Worm (Caenorhabditis elegans) whole organism, young adult: Measurements from ENCODE around the gene oac-23.
A peak's percentile ranks its signal among the peaks of the same experiment; 100 is the strongest.

Experiments
- C17E4.6 ChIP-seq: fragments of 200-800 bp; sonication (Bioruptor generic); IDR thresholded peaks from 2 replicates; pipeline ENCODE4 v1.3.6; 2022; ENCODE audit warnings: missing genetic modification reagents, missing genetic modification characterization, missing compliant biosample characterization
- F10E7.11 ChIP-seq: sonication (generic microtip); optimal IDR thresholded peaks from 2 replicates; lab custom pipeline; 2017; ENCODE audit warnings: mild to moderate bottlenecking, missing genetic modification characterization, moderate library complexity, missing compliant biosample characterization
- F33H1.4 ChIP-seq: fragments of 200-800 bp; sonication (Bioruptor generic); IDR thresholded peaks from 2 replicates; pipeline ENCODE4 v1.3.6; 2022; ENCODE audit warnings: missing genetic modification reagents, missing genetic modification characterization, missing compliant biosample characterization
- K11D2.4 ChIP-seq: fragments of 200-800 bp; sonication (Bioruptor generic); IDR thresholded peaks from 2 replicates; pipeline ENCODE4 v1.3.6; 2022; ENCODE audit warnings: missing genetic modification reagents, missing genetic modification characterization, missing compliant biosample characterization
- Y53F4B.3 ChIP-seq: fragments of 200-800 bp; sonication (Bioruptor generic); IDR thresholded peaks from 2 replicates; pipeline ENCODE4 v1.3.6; 2022; ENCODE audit warnings: missing genetic modification reagents, missing genetic modification characterization, missing compliant biosample characterization
- Y79H2A.3 ChIP-seq: fragments of 200-800 bp; sonication (Bioruptor generic); conservative IDR thresholded peaks from 2 replicates; pipeline ENCODE4 v1.3.6; 2022; ENCODE audit warnings: missing genetic modification reagents, missing genetic modification characterization, missing compliant biosample characterization
- ZK185.1 ChIP-seq: sonication (generic microtip); optimal IDR thresholded peaks from 2 replicates; lab custom pipeline; 2016; ENCODE audit warnings: mild to moderate bottlenecking, missing genetic modification characterization, missing compliant biosample characterization; ENCODE audit not compliant: poor library complexity, severe bottlenecking
- akir-1 ChIP-seq: fragments of 200-800 bp; sonication (Bioruptor generic); optimal IDR thresholded peaks from 2 replicates; lab custom pipeline; 2018; ENCODE audit warnings: mild to moderate bottlenecking, missing genetic modification characterization, moderate library complexity, missing compliant biosample characterization
- bed-1 ChIP-seq: fragments of 200-800 bp; sonication (Bioruptor generic); IDR thresholded peaks from 2 replicates; pipeline ENCODE4 v1.3.6; 2022; ENCODE audit warnings: missing genetic modification reagents, missing genetic modification characterization, missing compliant biosample characterization
- ccch-3 ChIP-seq: fragments of 200-800 bp; sonication (Bioruptor generic); optimal IDR thresholded peaks from 2 replicates; lab custom pipeline; 2018; ENCODE audit warnings: mild to moderate bottlenecking, missing genetic modification characterization, missing compliant biosample characterization
- cebp-2 ChIP-seq: fragments of 200-800 bp; sonication (Bioruptor generic); IDR thresholded peaks from 2 replicates; pipeline ENCODE4 v1.3.6; 2022; ENCODE audit warnings: missing genetic modification characterization, missing compliant biosample characterization
- ceh-79 ChIP-seq: sonication (generic microtip); optimal IDR thresholded peaks from 2 replicates; lab custom pipeline; 2017; ENCODE audit warnings: mild to moderate bottlenecking, missing genetic modification characterization, missing compliant biosample characterization
- dox-1 ChIP-seq: fragments of 200-800 bp; sonication (Bioruptor generic); IDR thresholded peaks from 2 replicates; pipeline ENCODE4 v1.3.6; 2022; ENCODE audit warnings: missing genetic modification reagents, missing genetic modification characterization, missing compliant biosample characterization
- dpff-1 ChIP-seq: sonication (generic microtip); optimal IDR thresholded peaks from 2 replicates; lab custom pipeline; 2017; ENCODE audit warnings: mild to moderate bottlenecking, missing genetic modification characterization, missing compliant biosample characterization
- egl-18 ChIP-seq: fragments of 200-800 bp; sonication (Bioruptor generic); IDR thresholded peaks from 2 replicates; pipeline ENCODE4 v1.3.6; 2022; ENCODE audit warnings: missing genetic modification reagents, missing genetic modification characterization, missing compliant biosample characterization
- ets-4 ChIP-seq: fragments of 200-800 bp; sonication (Bioruptor generic); optimal IDR thresholded peaks from 2 replicates; lab custom pipeline; 2018; ENCODE audit warnings: mild to moderate bottlenecking, missing genetic modification characterization, missing compliant biosample characterization
- fkh-3 ChIP-seq: sonication (generic microtip); optimal IDR thresholded peaks from 2 replicates; lab custom pipeline; 2016; ENCODE audit warnings: mild to moderate bottlenecking, missing genetic modification characterization, missing compliant biosample characterization
- gei-17 ChIP-seq: fragments of 200-800 bp; sonication (Bioruptor generic); optimal IDR thresholded peaks from 2 replicates; lab custom pipeline; 2018; ENCODE audit warnings: mild to moderate bottlenecking, missing genetic modification characterization, missing compliant biosample characterization
- hlh-12 ChIP-seq: sonication (generic microtip); optimal IDR thresholded peaks from 2 replicates; lab custom pipeline; 2016; ENCODE audit warnings: missing genetic modification characterization, missing compliant biosample characterization
- hmg-20 ChIP-seq: fragments of 200-800 bp; sonication (Bioruptor generic); IDR thresholded peaks from 2 replicates; pipeline ENCODE4 v1.3.6; 2022; ENCODE audit warnings: missing genetic modification reagents, missing genetic modification characterization, missing compliant biosample characterization
- hsf-1 ChIP-seq: fragments of 200-800 bp; sonication (Bioruptor generic); IDR thresholded peaks from 2 replicates; pipeline ENCODE4 v1.3.6; 2022; ENCODE audit warnings: missing genetic modification reagents, missing genetic modification characterization, missing compliant biosample characterization
- lag-1 ChIP-seq: fragments of 200-800 bp; sonication (Bioruptor generic); IDR thresholded peaks from 2 replicates; pipeline ENCODE4 v1.3.6; 2022; ENCODE audit warnings: missing genetic modification reagents, missing genetic modification characterization, missing compliant biosample characterization
- let-526 ChIP-seq: fragments of 200-800 bp; sonication (Bioruptor generic); IDR thresholded peaks from 2 replicates; pipeline ENCODE4 v1.3.6; 2022; ENCODE audit warnings: missing genetic modification reagents, missing genetic modification characterization, missing compliant biosample characterization
- let-607 ChIP-seq, 2 experiments: fragments of 200-800 bp in 1 of 2; sonication (Bioruptor generic) in 1 of 2; sonication (generic microtip) in 1 of 2; optimal IDR thresholded peaks; 2 replicates each; lab custom pipeline; 2016 to 2018; ENCODE audit warnings: mild to moderate bottlenecking in 2 of 2, missing compliant biosample characterization in 2 of 2, missing genetic modification characterization in 2 of 2, moderate library complexity in 2 of 2, missing genotype in 1 of 2
- madf-6 ChIP-seq: fragments of 200-800 bp; sonication (Bioruptor generic); IDR thresholded peaks from 2 replicates; pipeline ENCODE4 v1.3.6; 2022; ENCODE audit warnings: missing genetic modification reagents, missing genetic modification characterization, missing compliant biosample characterization
- mcd-1 ChIP-seq: fragments of 200-800 bp; sonication (Bioruptor generic); IDR thresholded peaks from 2 replicates; pipeline ENCODE4 v1.3.6; 2022; ENCODE audit warnings: missing genetic modification reagents, missing genetic modification characterization, missing compliant biosample characterization
- mel-28 ChIP-seq: sonication (generic microtip); optimal IDR thresholded peaks from 2 replicates; lab custom pipeline; 2016; ENCODE audit warnings: borderline replicate concordance, mild to moderate bottlenecking, missing genetic modification characterization, missing compliant biosample characterization
- mes-4 ChIP-seq: sonication (generic microtip); optimal IDR thresholded peaks from 2 replicates; lab custom pipeline; 2016; ENCODE audit warnings: missing genotype, missing genetic modification characterization, missing compliant biosample characterization
- nfya-1 ChIP-seq: sonication (generic microtip); optimal IDR thresholded peaks from 2 replicates; lab custom pipeline; 2017; ENCODE audit warnings: antibody characterized with exemption, missing compliant biosample characterization, missing genetic modification characterization, borderline replicate concordance; ENCODE audit not compliant: insufficient read depth
- nhr-120 ChIP-seq: fragments of 200-800 bp; sonication (Bioruptor generic); IDR thresholded peaks from 2 replicates; pipeline ENCODE4 v1.3.6; 2022; ENCODE audit warnings: missing genetic modification characterization, missing compliant biosample characterization
- snpc-3.4 ChIP-seq: sonication (generic microtip); optimal IDR thresholded peaks from 2 replicates; lab custom pipeline; 2017; ENCODE audit warnings: missing genetic modification characterization, mild to moderate bottlenecking, missing compliant biosample characterization, antibody characterized with exemption, moderate library complexity, missing genotype, missing genetic modification reagents
- sptf-2 ChIP-seq: fragments of 200-800 bp; sonication (Bioruptor generic); optimal IDR thresholded peaks from 2 replicates; lab custom pipeline; 2018; ENCODE audit warnings: mild to moderate bottlenecking, missing genetic modification characterization, missing compliant biosample characterization
- tbp1 ChIP-seq: fragments of 200-800 bp; sonication (Bioruptor generic); optimal IDR thresholded peaks from 2 replicates; lab custom pipeline; 2018; ENCODE audit warnings: mild to moderate bottlenecking, missing genetic modification characterization, missing compliant biosample characterization
- tbx-9 ChIP-seq: sonication (generic microtip); optimal IDR thresholded peaks from 2 replicates; lab custom pipeline; 2016; ENCODE audit warnings: borderline replicate concordance, missing genetic modification characterization, inconsistent platforms, missing compliant biosample characterization
- zfh-2 ChIP-seq: fragments of 200-800 bp; sonication (Bioruptor generic); conservative IDR thresholded peaks from 2 replicates; pipeline ENCODE4 v1.3.6; 2022; ENCODE audit warnings: missing genetic modification reagents, missing genetic modification characterization, missing compliant biosample characterization
- ztf-18 ChIP-seq: sonication (generic microtip); optimal IDR thresholded peaks from 2 replicates; lab custom pipeline; 2016; ENCODE audit warnings: missing genotype, mild to moderate bottlenecking, missing genetic modification characterization, missing compliant biosample characterization
- ztf-22 ChIP-seq: fragments of 200-800 bp; sonication (Bioruptor generic); optimal IDR thresholded peaks from 2 replicates; lab custom pipeline; 2018; ENCODE audit warnings: mild to moderate bottlenecking, missing genetic modification characterization, moderate library complexity, missing compliant biosample characterization
- ztf-26 ChIP-seq: sonication (generic microtip); optimal IDR thresholded peaks from 2 replicates; lab custom pipeline; 2017; ENCODE audit warnings: missing genetic modification characterization, missing compliant biosample characterization
- ztf-6 ChIP-seq: fragments of 200-800 bp; sonication (Bioruptor generic); IDR thresholded peaks from 2 replicates; pipeline ENCODE4 v1.3.6; 2022; ENCODE audit warnings: missing genetic modification reagents, missing genetic modification characterization, missing compliant biosample characterization

The oac-23 gene

DNA sequence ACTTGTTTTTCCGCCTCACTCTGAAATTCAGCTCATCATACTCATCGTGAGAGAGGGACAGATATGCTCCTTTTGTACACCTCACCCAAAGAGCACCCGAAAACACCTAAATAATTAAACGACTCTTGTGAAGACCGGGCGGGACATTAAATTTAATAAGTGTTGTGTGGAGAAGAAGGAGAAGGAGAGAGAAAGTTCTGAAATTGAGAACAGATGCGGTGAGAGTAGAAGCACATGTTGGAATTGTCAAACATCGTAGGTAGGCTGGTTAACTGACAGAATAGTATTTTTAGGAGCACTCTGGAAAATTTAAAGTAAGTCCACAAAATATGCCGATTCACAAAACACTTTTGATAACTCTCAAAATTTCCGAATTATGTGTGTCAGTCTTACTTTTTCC is 27.7 kb upstream of the oac-23 start:
- TF ChIP-seq cebp-2 (GFP tag; lab: Robert Waterston, UW) (no peak), mel-28 (tag; lab: Kevin White, UChicago) (no peak), mes-4 (no peak), hsf-1 (no peak), ccch-3 (GFP tag; lab: Kevin White, UChicago) (no peak), F10E7.11 (tag; lab: Kevin White, UChicago) (no peak), fkh-3 (no peak), lag-1 (GFP tag; lab: Robert Waterston, UW) (no peak)

DNA sequence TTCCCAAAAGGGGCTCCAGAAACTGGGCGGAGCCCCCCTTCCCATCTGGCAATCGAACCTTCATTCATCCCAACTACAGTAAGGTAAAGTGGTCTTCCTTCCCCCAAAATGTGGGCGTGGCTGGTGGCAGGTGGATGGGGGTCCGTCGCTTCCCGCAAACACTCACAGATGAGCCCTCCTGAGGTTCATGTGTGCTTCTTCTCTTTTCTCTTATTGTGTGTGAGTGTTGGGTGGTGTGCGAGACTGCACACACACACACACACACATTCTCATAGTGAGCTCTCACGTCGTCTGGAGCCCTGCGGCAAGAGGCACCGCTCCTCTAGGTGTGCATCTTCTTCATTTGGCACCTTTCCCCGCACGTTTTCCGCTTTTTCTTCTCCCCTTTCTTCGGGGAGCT is 26.6 kb upstream of the oac-23 start:
- no peak for TF ChIP-seq sptf-2 (GFP tag; lab: Kevin White, UChicago)
- no peak for TF ChIP-seq hlh-12
- TF ChIP-seq Y79H2A.3 (GFP tag; lab: Robert Waterston, UW), result no peak
- no peak for TF ChIP-seq ztf-18 (tag; lab: Kevin White, UChicago)
- TF ChIP-seq ZK185.1, result no peak
- TF ChIP-seq snpc-3.4 (tag; lab: Kevin White, UChicago), result no peak
- peak; percentile 30; the same call in 1 of the 2 replicates for TF ChIP-seq dox-1 (GFP tag; lab: Robert Waterston, UW)
- no peak for TF ChIP-seq ets-4 (GFP tag; lab: Kevin White, UChicago)
- no peak for TF ChIP-seq tbx-9
- TF ChIP-seq zfh-2 (GFP tag; lab: Robert Waterston, UW), result peak; percentile 50

- TF ChIP-seq sptf-2 (GFP tag; lab: Kevin White, UChicago) (no peak), let-526 (no peak), ztf-26 (no peak), K11D2.4 (GFP tag; lab: Robert Waterston, UW) (no peak), egl-18 (GFP tag; lab: Robert Waterston, UW) (no peak)
Measured at ce11 chrIV:3855543-3855942, 25.7 kb upstream of the oac-23 start, which contains the start of gene zag-1. TSS of gene zag-1 (plus strand) at chrIV:3855843.

DNA sequence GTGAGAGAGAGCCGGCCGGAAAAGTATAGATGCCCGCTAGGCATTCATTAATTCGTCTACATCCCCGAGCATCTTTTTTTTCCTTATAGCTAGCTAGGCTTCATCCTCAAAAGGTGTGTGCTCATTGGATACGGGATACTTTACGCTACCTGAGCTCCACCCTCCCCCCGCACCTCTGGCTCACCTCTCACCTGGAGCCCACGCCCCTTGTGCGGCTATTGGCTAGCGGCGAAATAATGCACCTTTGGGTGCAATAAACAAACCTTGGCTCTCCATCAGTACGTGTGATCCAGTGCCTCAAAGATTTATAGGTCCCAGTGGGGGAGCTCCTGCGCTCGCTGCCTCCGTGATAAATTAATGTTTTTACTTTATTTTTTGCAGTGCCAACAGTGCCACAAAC is 25.1 kb upstream of the oac-23 start:
- TF ChIP-seq zfh-2 (GFP tag; lab: Robert Waterston, UW), result 0 out of 2 replicates have a peak, but pooled peaks have one; percentile 22
- no peak for TF ChIP-seq F33H1.4 (GFP tag; lab: Robert Waterston, UW)
- TF ChIP-seq let-607 (tag; optimal IDR thresholded peaks at IDR 0.05; lab: Kevin White, UChicago), result no peak
- no peak for TF ChIP-seq Y79H2A.3 (GFP tag; lab: Robert Waterston, UW)
- TF ChIP-seq, all 124 proteins: peak for 1

DNA sequence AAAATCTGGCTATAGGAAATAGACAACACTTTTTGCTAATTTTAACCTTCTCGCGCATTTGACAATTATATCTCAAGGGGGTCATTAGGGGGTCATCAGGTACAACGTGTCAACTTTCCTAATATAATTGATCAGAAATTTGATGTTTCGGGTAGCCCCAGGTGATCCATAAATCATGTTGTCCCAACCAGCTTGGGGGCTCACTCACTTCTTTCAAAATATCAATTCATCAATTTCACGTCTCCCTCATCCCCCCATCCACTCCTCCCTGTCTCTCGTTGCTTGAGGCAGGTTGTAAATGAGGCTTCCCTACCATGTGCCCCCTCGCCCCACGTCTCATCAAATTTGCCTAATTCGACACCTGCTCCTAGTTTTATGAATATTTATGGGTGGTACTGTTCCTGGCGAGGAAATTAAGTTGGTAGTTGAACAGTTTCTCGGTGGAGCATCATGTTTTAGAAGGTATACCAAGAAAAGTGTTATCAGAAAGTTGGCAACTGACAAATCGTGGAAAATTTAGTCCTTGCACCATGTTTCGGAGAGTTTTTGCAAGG is 23.2 kb upstream of the oac-23 start:
- no peak for TF ChIP-seq madf-6 (GFP tag; lab: Robert Waterston, UW)
- no peak for TF ChIP-seq bed-1 (GFP tag; lab: Robert Waterston, UW)

DNA sequence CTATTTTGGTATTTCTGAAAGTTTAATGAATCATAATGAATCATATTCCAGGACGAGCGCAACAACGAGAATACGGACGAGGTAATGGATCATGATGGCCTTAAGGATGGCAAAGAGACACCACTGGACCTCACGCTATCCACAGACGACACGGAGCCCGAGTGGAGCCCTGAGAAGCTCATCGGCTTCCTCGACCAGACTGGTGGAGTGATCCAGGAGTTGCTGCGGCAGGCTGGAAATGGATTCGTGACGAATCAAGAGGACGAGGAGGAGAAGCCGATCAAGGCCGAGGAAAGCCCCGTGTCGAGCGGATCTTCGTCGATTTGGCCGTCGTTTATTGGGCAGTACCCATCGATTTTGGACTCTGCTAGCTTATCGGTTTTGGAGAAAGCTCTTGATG is 21.7 kb upstream of the oac-23 start:
- 0 out of 2 replicates have a peak, but pooled peaks have one; percentile 5 for TF ChIP-seq mcd-1 (GFP tag; lab: Robert Waterston, UW)
- peak; percentile 61 for TF ChIP-seq zfh-2 (GFP tag; lab: Robert Waterston, UW)
- TF ChIP-seq akir-1, result no peak

DNA sequence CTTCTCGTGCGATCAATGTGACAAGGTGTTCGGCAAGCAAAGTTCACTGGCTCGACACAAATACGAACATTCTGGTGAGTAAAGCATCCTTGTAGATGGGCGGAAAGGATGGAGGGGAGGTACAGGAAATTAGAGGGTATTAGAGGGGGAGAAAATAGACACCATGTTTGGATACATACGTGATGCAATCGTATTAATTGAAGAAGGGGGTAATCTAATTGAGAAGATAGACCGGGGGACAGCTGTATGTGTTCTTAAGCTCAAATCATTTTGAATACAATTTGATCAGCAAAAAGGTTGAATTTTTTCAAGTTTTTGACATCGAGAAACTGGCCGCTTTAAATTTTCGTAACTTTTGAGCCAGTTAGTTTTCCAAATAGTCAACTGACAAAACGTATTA is 20.8 kb upstream of the oac-23 start:
- no peak for TF ChIP-seq C17E4.6 (GFP tag; lab: Robert Waterston, UW)
- TF ChIP-seq snpc-3.4 (tag; lab: Kevin White, UChicago), result no peak
- TF ChIP-seq nfya-1 (tag; lab: Kevin White, UChicago), result no peak
- no peak for TF ChIP-seq Y53F4B.3 (GFP tag; lab: Robert Waterston, UW)
- TF ChIP-seq sptf-2 (GFP tag; lab: Kevin White, UChicago), result no peak
- no peak for TF ChIP-seq tbp1 (GFP tag; lab: Kevin White, UChicago)
- TF ChIP-seq hmg-20, result no peak
- no peak for TF ChIP-seq ceh-79 (tag; lab: Kevin White, UChicago)
- TF ChIP-seq ztf-6 (GFP tag; lab: Robert Waterston, UW), result no peak
- no peak for TF ChIP-seq dpff-1
- TF ChIP-seq ztf-22 (GFP tag; lab: Kevin White, UChicago), result no peak
- no peak for TF ChIP-seq gei-17 (GFP tag; lab: Kevin White, UChicago)
- no peak for TF ChIP-seq nhr-120 (GFP tag; lab: Robert Waterston, UW)
